Fruit fly (Drosophila melanogaster) Kc167 (cell line): Measurements from ENCODE around the gene Cdc42.

Source experiments
- Myc ChIP-seq: fragments of >200 bp; optimal IDR thresholded peaks from 2 replicates; lab custom pipeline; 2017; ENCODE audit warnings: missing external identifiers
- Sin3A ChIP-seq: fragments of >200 bp; optimal IDR thresholded peaks from 2 replicates; lab custom pipeline; 2018; ENCODE audit warnings: missing external identifiers
- h ChIP-seq: fragments of >200 bp; optimal IDR thresholded peaks from 3 replicates; lab custom pipeline; 2018; ENCODE audit warnings: missing external identifiers
- insv ChIP-seq: fragments of >200 bp; optimal IDR thresholded peaks from 3 replicates; lab custom pipeline; 2018; ENCODE audit warnings: missing external identifiers
- psq ChIP-seq: fragments of >200 bp; optimal IDR thresholded peaks from 2 replicates; lab custom pipeline; 2017; ENCODE audit warnings: missing external identifiers
- ttk ChIP-seq: sonication (Bioruptor generic); optimal IDR thresholded peaks from 2 replicates; lab custom pipeline; 2017; ENCODE audit warnings: missing external identifiers

dm6 chrX:19735270-19735669, 38.4 kb downstream of the Cdc42 start, which contains the start of gene CG14234:
- no peak for TF ChIP-seq Sin3A
- TF ChIP-seq h = no peak
- no peak for TF ChIP-seq psq (lab: Kevin White, UChicago)
- TF ChIP-seq insv (lab: Kevin White, UChicago) = no peak
- no peak for TF ChIP-seq ttk (lab: Kevin White, UChicago)
- TF ChIP-seq Myc (lab: Kevin White, UChicago) = no peak
